Worm (Caenorhabditis elegans) whole organism, L1 larva: ENCODE data around the gene F35G2.5.

ENCODE experiments used
- F16B12.6 ChIP-seq: fragments of 150-350 bp; optimal IDR thresholded peaks from 2 replicates; lab custom pipeline; 2014; ENCODE audit warnings: missing biosample characterization, missing genetic modification characterization
- ama-1 ChIP-seq: fragments of 150-350 bp; optimal IDR thresholded peaks from 2 replicates; lab custom pipeline; 2014
- lin-39 ChIP-seq: fragments of 150-350 bp; optimal IDR thresholded peaks from 2 replicates; lab custom pipeline; 2014; ENCODE audit warnings: missing biosample characterization, missing genetic modification reagents, missing genetic modification characterization
- nhr-20 ChIP-seq: sonication (generic microtip); optimal IDR thresholded peaks from 2 replicates; lab custom pipeline; 2016; ENCODE audit warnings: mild to moderate bottlenecking, missing genetic modification characterization, missing compliant biosample characterization
- nhr-28 ChIP-seq: fragments of 150-350 bp; optimal IDR thresholded peaks from 2 replicates; lab custom pipeline; 2014; ENCODE audit warnings: missing biosample characterization, missing genetic modification characterization
- nhr-76 ChIP-seq: sonication (generic microtip); optimal IDR thresholded peaks from 2 replicates; lab custom pipeline; 2017; ENCODE audit warnings: missing biosample characterization, missing genetic modification characterization
- pqm-1 ChIP-seq: sonication (generic microtip); optimal IDR thresholded peaks from 3 replicates; lab custom pipeline; 2017; ENCODE audit warnings: missing biosample characterization, missing genetic modification characterization

- no peak for TF ChIP-seq nhr-76
- no peak for TF ChIP-seq pqm-1 (tag; lab: Kevin White, UChicago)
- no peak for TF ChIP-seq F16B12.6 (tag; lab: Kevin White, UChicago)
- TF ChIP-seq nhr-20 (tag; lab: Kevin White, UChicago), result no peak
- TF ChIP-seq nhr-28, result no peak
- TF ChIP-seq lin-39, result no peak
- no peak for TF ChIP-seq ama-1 (lab: Kevin White, UChicago)
These were observed 27.2 kb upstream of the F35G2.5 start for ce11 chrIV:12192104-12192763.
